Worm (Caenorhabditis elegans): Measurements from ENCODE around the gene dyf-4.

The dyf-4 gene

ce11 chrV:12534941-12535340 lies 9.4 kb upstream of the dyf-4 start:
- TF ChIP-seq skn-1 (tag; optimal IDR thresholded peaks at IDR 0.05) (no peak), Y55F3AM.14 (GFP tag; optimal IDR thresholded peaks at IDR 0.05) (no peak)

ce11 chrV:12533635-12534150 lies 8.2 kb upstream of the dyf-4 start:
- TF ChIP-seq sma-9 (GFP tag; optimal IDR thresholded peaks at IDR 0.05): peak; percentile 44
- TF ChIP-seq sma-9 (tag; optimal IDR thresholded peaks at IDR 0.05): no peak
- TF ChIP-seq fos-1 (tag; optimal IDR thresholded peaks at IDR 0.05): peak; percentile 8
- no peak for TF ChIP-seq unc-55 (GFP tag; optimal IDR thresholded peaks at IDR 0.05)
- no peak for TF ChIP-seq ama-1 (optimal IDR thresholded peaks at IDR 0.05)
- no peak for TF ChIP-seq mdl-1 (tag; optimal IDR thresholded peaks at IDR 0.05)
- no peak for TF ChIP-seq sem-4 (tag; optimal IDR thresholded peaks at IDR 0.05)
- TF ChIP-seq elt-3 (tag; optimal IDR thresholded peaks at IDR 0.05): no peak
- no peak for TF ChIP-seq zag-1 (tag; optimal IDR thresholded peaks at IDR 0.05)
- TF ChIP-seq unc-39 (tag; optimal IDR thresholded peaks at IDR 0.05): no peak
- no peak for TF ChIP-seq lin-39 (tag; optimal IDR thresholded peaks at IDR 0.05)
- no peak for TF ChIP-seq R02D3.7 (tag; optimal IDR thresholded peaks at IDR 0.05)
- no peak for TF ChIP-seq Y55F3AM.14 (GFP tag; optimal IDR thresholded peaks at IDR 0.05)
- TF ChIP-seq ztf-1 (GFP tag; conservative IDR thresholded peaks at IDR 0.05): no peak
- no peak for TF ChIP-seq ztf-4 (tag; optimal IDR thresholded peaks at IDR 0.05)
- peak; percentile 13 for TF ChIP-seq crh-2 (tag; optimal IDR thresholded peaks at IDR 0.05)
- TF ChIP-seq peb-1 (tag; optimal IDR thresholded peaks at IDR 0.05): no peak
- TF ChIP-seq ZK546.5 (tag; optimal IDR thresholded peaks at IDR 0.05): no peak
- TF ChIP-seq unc-62 (GFP tag; optimal IDR thresholded peaks at IDR 0.05): no peak
- TF ChIP-seq ceh-82 (tag; optimal IDR thresholded peaks at IDR 0.05): no peak
- TF ChIP-seq mbf-1 (tag; optimal IDR thresholded peaks at IDR 0.05): no peak
- no peak for TF ChIP-seq gmeb-1 (tag; optimal IDR thresholded peaks at IDR 0.05)
- TF ChIP-seq aly-2 (tag; optimal IDR thresholded peaks at IDR 0.05): no peak
- peak; percentile 12 for TF ChIP-seq egl-27 (tag; optimal IDR thresholded peaks at IDR 0.05)
- peak; percentile 20 for TF ChIP-seq nhr-21 (tag; optimal IDR thresholded peaks at IDR 0.05)
- peak; percentile 23 for TF ChIP-seq ceh-16 (tag; optimal IDR thresholded peaks at IDR 0.05)
- TF ChIP-seq nhr-77 (tag; optimal IDR thresholded peaks at IDR 0.05): no peak
- no peak for TF ChIP-seq elt-1 (tag; optimal IDR thresholded peaks at IDR 0.05)
- TF ChIP-seq nhr-25 (tag; optimal IDR thresholded peaks at IDR 0.05): peak; percentile 63
- TF ChIP-seq lsy-2 (tag; optimal IDR thresholded peaks at IDR 0.05): peak in 1 of 2 experiments; percentile 41
- TF ChIP-seq sma-3 (GFP tag; optimal IDR thresholded peaks at IDR 0.05): peak; percentile 63
- no peak for TF ChIP-seq dmd-4 (tag; optimal IDR thresholded peaks at IDR 0.05)
- no peak for TF ChIP-seq C34F6.9 (tag; optimal IDR thresholded peaks at IDR 0.05)
- no peak for TF ChIP-seq nhr-129 (tag; optimal IDR thresholded peaks at IDR 0.05)
- TF ChIP-seq skn-1 (tag; optimal IDR thresholded peaks at IDR 0.05): no peak
- TF ChIP-seq nhr-23 (tag; optimal IDR thresholded peaks at IDR 0.05): no peak
- no peak for TF ChIP-seq nhr-11 (tag; optimal IDR thresholded peaks at IDR 0.05)
- TF ChIP-seq lin-11 (tag; optimal IDR thresholded peaks at IDR 0.05): no peak
- no peak for TF ChIP-seq alr-1 (tag; optimal IDR thresholded peaks at IDR 0.05)
- TF ChIP-seq blmp-1 (tag; optimal IDR thresholded peaks at IDR 0.05; ENCODE audit: insufficient read depth): peak; percentile 88
- no peak for TF ChIP-seq nhr-12 (tag; optimal IDR thresholded peaks at IDR 0.05)
- no peak for TF ChIP-seq nhr-6 (tag; optimal IDR thresholded peaks at IDR 0.05)
- TF ChIP-seq mab-5 (tag; optimal IDR thresholded peaks at IDR 0.05): no peak
- no peak for TF ChIP-seq nhr-237 (tag; optimal IDR thresholded peaks at IDR 0.05)
- TF ChIP-seq ztf-11 (tag; optimal IDR thresholded peaks at IDR 0.05): no peak
- TF ChIP-seq nhr-10 (tag; optimal IDR thresholded peaks at IDR 0.05): no peak
- no peak for TF ChIP-seq snpc-4 (tag; optimal IDR thresholded peaks at IDR 0.05)
- TF ChIP-seq F13H6.1 (tag; optimal IDR thresholded peaks at IDR 0.05): no peak
- no peak for TF ChIP-seq lin-13 (GFP tag; optimal IDR thresholded peaks at IDR 0.05)

Data from whole organism, L2 larva.